Fruit fly (Drosophila melanogaster): ENCODE measurements around the gene CG15141.

CG15141 gene

DNA sequence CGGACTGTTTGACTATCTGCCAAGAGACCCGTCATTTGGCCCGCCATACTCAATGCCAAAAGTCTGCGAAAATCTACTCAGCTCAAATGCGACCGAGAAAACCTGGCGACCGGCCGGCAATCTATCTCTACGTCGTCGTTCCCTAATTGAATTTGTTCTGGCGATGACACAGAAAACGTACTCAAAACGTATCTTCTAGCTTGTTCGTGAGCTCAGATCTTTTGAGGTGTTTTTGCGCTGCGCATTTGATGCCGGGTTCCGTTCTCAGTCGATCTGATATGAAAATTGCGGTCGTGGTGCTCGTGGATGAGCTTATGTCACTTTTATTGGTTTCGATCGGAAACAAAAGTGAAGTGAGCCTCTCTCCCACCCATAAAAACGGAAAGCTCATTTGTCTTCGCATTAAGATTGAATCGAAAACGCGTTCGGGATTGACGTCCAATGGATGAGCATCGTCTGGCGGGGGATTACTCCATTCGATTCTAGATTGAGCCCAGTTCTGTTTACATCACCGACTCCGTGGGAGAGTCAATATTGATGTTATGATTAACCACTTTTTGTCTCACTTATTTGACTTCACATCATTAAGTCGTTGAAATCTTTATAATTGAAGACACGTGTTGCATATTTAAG, 22.6 kb upstream of the CG15141 start:
- peak; percentile 48 for TF ChIP-seq noc (tag; optimal IDR thresholded peaks at IDR 0.05)

DNA sequence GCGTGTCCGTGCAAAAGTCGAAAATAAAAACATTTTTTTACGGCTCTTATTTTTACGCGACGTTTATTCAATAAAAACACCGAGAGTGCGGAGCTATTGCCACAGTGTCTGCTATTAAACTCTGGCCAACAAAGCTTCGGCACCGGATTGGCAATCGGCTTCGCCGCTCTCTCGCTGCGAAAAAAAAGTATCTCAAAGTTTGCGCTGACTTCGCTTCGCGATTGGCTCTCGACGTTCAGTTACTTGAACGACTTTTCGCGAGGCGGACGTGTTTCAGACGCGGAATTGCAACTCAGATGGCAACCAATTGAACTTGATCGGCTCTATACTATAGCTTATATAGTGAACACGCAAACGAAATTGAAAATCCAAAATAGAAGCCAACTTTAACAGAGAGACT, 21.3 kb upstream of the CG15141 start:
- TF ChIP-seq noc (tag; optimal IDR thresholded peaks at IDR 0.05), result peak; percentile 51

DNA sequence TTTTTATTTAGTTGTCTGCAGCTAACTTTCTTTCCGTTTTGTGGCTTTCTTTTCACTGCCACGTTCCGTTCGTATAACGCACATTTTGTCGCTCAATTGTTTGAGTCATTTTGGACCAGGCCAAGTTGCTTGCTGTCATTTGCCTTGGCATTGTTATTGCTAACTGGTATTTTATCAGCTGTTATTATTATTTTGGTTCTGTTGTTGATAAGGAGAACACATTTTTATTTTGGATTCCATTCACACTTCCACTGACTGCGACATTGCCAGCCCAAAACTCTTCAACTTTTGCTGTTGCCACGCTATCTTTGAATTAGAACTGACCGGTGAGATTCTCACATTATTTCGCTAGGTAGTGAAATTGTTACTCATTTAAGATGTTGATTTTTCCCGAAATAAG, 19.7 kb upstream of the CG15141 start:
- TF ChIP-seq noc (tag; optimal IDR thresholded peaks at IDR 0.05), result no peak

DNA sequence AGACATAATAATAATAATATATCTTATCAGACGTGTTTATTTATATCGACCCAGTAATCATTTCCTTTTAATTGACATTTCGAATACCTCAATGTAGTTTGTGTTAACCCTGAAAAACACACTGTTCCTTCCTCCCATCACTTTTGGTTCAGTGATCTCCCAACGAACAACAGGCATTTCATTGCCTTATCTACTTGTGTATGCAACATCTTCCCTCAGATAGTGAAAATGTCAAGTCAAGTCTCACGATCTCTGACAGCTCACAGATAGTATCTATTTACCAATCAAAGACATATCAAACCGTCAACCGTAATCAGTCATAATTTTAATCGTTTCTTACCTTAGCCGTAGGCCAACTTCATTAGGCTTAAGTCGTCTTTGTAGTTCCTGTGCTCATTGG, 15.5 kb upstream of the CG15141 start:
- TF ChIP-seq noc (tag; optimal IDR thresholded peaks at IDR 0.05), result peak; percentile 38

DNA sequence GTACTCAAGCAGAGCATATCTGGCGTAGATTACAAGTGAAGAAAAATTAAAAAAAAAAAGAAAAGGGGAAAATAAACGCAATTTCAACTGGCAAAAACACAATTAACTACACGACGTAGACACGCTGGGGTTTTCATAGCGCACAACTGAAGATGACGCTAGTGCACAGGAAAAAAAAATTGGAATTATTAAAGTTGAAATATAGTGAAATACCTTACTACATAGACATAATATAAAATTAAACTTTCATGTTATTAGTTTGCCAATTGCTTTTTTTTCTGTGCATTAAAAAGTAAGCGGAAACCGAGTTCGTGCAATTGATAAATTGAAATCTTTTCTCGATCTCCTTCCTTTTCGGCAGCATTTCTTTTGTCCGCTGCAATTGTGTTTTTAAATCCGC, 13.1 kb upstream of the CG15141 start:
- TF ChIP-seq noc (tag; optimal IDR thresholded peaks at IDR 0.05), result no peak

DNA sequence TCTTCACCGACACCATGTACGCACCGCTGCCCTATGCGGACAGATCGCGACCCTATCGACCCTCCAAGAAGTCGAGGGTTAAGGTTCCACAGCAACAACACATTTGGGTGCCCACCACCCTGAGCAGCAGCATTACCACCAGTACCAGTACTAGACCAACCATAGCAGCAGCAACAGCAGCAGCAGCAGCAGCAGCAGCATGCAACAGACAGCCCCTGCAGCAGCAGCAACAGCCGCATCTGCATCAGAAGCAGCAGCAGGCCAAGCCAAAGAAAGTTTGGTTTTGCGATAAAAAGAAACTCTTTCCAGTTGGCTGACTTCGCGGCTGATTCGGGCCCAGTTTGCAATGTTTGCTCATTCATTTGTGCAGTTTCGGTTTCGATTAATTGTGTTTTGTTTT, 7.9 kb upstream of the CG15141 start:
- no peak for TF ChIP-seq noc (tag; optimal IDR thresholded peaks at IDR 0.05)

DNA sequence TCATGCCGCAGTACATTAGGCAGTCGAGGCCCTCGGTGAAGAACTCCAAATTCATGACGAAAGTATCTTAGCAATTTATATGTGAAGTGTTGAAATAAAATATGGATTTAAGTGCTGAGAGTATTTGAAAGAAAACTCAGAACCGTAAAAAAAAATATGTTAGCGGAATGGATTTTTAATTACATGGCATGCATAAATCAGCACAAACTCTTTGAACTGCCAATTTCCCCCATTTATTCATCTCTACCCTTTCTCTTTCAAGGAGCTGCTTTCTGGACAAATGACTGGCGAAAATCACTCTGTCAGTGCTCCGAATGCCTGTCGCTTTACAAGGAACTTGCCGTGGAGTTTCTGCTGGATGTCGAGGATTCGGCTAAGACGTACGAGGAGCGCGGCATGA, 2.1 kb downstream of the CG15141 start, which contains the start of gene Rsph9:
Gene Rsph9 (minus strand): TSS at position 101 of the 400 bp plus-strand sequence.
- TF ChIP-seq noc (tag; optimal IDR thresholded peaks at IDR 0.05), result no peak

DNA sequence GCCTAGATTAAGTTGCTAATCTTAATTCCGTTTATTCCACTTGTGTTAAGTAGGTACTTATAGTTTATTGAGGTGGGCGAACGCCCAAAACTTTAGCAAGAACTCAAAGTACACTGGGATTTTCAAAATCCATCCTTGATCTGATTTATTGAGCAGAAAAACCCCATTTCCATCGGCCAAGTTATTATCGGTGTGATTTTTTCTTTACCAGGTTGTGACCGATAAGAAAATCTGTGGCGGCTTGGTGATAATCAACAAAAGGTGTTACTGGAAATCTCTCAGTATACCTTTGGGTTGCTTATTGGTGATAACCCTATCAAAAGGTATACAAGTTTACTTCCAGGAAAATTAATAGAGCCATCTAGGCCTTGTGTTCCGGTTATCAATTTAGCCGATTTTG, 10.0 kb downstream of the CG15141 start:
- no peak for TF ChIP-seq noc (tag; optimal IDR thresholded peaks at IDR 0.05)

DNA sequence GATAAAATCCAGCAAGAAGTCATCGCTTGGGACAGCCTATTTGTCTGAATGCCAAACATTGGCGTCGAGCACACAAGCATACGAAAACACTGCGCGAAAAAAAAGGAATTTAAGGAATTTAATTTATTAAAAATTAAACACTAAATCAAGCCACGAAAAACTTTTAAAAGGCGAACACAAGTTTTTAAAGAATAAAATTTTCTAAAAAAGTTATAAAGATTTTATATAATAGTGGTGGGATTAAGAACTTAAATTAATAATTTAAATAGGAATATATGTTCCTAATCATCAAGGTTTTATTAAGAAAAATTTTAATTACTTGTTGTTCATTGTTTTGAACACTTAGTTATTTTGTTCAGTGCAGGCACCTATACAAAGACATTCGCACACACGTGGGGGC, 10.9 kb downstream of the CG15141 start:
- TF ChIP-seq noc (tag; optimal IDR thresholded peaks at IDR 0.05), result peak; percentile 24

DNA sequence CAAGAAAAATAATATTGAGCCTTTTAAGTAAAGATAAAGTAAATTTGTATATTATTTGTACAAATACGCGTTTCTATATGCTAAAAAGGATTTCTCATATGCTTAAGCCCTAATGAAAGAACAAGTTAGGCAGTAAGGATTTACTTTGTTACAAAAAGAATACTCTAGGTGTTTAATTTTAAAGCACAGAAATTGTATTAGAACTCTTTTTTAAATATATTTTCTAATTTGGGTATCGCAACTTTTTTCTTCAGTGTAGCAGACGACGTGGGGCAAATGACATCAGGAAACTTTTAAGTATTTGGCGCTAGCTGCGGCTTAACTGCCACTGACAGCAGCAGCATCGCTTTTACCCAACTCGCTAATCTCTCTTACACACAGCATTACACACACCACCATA, 11.6 kb downstream of the CG15141 start:
- TF ChIP-seq noc (tag; optimal IDR thresholded peaks at IDR 0.05), result no peak

DNA sequence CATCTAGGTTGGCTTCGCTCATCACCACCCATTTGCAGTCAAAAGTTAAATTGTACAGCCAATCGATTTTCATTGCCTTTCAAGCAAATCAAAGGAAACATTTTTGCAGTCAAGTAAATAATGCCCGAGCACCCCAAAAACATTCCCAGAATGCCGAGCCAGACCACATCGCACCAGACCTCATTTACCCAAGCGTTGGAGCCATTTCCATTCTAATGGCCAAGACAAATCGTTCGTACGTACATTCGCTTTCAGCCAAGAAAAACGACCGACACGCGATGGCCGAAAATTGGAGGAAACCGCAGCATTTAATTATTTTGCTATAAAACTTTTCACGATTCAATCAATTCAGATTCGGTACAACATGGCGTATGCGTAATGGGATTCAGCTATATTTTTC, 14.6 kb downstream of the CG15141 start:
- no peak for TF ChIP-seq noc (tag; optimal IDR thresholded peaks at IDR 0.05)

DNA sequence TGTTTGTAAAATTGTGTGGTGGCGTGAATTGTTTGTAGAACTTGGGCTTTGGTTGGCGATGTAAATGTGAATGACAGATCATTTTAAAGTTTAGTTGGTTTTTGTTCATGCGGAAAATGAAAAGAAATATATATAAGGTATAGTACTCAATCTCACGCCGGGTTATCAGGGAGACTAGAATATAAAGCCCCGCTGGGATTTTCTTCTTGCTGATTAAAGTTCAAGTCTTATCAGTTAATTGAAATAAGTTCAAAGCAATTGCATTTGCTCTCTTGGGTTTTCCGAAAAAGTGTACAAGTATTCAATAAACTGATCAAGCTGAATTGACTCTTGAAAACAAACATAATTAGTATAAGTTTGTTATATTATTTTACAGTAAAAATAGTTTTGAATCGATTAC, 15.0 kb downstream of the CG15141 start:
- TF ChIP-seq noc (tag; optimal IDR thresholded peaks at IDR 0.05), result no peak

DNA sequence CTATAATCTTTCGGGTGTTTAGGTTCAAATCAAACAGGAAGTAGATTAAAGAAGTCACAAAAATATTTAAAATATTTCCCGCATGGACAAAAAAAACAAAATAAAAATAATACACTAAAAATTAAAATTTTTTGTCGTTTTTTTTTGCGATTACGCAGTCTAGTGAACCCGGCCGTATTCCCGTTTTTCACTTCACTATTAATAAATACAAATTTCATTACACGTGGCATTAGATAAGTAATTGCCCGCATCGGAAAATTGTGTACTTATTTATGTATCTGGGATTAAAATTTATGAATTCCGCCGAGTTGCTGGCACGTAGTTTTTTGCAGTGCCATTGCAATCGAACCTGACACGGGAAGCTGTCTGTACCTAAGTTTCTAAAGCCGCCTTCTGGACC, 16.7 kb downstream of the CG15141 start:
- TF ChIP-seq noc (tag; optimal IDR thresholded peaks at IDR 0.05), result no peak

DNA sequence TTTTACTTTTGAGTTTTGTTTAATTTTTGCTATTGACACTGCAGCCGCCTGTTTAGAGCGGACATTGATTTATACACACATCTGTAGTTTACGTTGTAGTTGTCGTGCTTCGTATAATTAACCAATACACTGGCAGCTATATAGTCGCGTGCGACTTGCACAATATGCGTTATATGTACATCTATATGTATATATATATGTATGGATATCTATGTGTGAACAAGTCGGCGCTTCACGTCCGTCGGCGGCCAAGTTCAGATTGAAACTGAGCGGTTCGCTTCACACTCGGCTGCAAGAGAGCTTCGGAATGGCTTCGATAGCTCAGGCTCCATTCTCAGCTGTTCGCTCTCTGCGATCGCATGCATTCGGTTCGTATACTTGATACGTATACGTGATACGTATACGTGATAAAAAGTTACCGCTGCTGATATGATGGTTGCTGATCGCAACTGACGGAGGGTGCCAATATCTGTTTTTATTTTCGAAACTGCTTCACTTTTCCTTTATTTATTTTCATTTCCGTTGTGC, 17.6 kb downstream of the CG15141 start:
- TF ChIP-seq noc (tag; optimal IDR thresholded peaks at IDR 0.05), result peak; percentile 14

DNA sequence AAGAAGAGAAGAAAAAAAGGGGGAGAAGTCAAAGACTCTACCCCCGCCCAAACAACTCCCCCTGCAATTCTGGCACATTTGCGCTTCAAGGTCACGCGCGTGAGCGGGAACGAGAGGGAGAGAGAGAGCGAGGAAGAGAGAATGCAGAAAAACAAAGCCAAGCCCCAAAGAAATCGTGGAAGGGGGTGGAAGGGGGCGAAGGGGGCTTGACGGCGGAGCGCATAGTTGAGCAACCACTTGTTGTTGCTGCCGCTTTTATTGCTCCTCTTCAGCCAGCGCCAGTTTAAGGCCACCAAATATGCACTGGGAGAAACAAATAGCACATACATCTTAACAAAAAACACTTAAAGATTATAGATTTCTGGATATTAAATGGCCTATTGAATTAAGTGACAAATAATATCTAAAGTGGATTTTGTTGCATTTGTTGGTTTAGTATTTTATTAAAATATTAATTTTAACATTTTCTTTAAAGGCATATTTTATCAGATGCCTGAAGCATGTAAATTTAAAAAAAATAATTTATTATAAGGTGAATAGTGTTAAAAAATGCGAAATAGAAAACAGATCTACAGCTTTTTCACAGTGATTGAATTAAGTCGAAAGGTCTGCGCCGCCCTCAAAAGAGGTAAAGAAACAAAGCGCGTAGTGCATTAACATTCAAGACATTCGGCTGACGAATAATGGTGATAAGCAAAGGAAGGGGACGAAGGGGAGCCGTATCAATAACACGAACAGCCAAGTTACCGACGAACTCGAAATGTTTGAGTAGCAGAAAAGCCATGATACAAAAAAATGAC, 19.5 kb downstream of the CG15141 start:
- peak; percentile 97 for TF ChIP-seq noc (tag; optimal IDR thresholded peaks at IDR 0.05)

DNA sequence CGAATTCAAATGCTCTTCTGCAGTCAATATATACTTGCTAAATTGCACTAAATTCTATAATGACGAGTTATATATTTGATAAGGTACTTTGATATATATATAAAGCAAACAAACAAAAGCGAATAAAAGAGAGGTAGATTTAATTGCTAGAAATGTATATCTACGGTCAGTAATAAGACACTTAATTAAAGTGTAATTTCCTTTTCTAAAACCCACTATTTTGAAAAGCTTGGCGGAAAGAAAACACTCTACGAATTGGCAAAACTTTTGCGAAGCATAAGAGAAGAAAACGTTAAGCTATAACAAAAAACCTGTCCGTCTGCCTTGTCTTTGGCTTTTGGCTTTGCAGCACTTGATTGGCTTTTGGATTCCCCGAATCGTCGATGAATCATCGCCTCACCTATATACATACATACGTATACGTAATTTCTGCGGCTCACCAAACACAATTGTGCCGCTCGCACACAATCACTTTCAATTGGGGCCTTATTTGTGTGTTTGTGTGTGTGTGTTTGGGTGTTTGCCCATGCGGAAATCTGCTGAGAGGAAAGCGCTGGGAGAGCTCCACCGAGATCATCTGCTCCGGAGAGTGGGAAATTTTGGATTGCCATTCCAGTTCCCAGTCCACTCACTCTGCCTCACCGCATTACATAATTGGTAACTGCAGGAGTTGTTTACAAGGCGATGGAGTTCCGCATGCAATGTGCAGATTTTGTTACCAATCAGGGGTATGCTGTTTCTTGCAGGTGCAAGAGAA, 20.3 kb downstream of the CG15141 start:
- TF ChIP-seq noc (tag; optimal IDR thresholded peaks at IDR 0.05), result peak; percentile 30

DNA sequence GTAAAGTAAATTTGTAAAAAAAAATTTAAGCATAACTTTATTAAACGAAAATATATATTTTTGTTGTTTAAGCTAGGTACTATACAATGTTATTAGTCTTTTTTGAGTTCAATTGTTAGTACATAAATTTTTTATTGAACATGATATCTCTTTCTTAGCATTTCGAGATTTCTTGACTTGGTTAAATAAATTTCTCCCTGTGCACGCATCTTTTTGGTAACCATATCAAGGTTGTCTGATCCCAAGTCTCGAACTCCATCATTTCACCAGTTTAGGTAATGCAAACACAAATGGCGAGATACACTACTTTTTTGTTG, 20.9 kb downstream of the CG15141 start:
- TF ChIP-seq noc (tag; optimal IDR thresholded peaks at IDR 0.05), result no peak
